Worm (Caenorhabditis elegans): ENCODE results near the gene F53A2.11.

DNA sequence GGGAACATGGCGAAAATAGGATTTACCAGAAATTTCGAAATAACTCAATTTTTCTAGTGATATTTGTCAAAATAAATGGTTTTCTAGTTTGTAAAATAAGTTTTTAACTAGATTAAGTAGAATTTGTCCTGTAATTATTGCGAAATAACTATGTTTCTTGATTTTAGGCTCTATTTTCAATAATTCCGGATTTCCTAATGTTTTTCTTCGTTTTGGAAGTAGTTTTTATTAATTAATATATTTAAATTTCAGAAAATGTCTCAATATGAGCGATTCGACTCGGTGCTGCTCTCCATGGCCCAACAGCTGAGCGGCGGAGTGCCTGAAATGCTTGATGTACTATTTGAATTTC lies 18.8 kb upstream of the F53A2.11 start, which contains the start of gene nud-1:
- TF ChIP-seq ama-1 (optimal IDR thresholded peaks at IDR 0.05) = no peak
- TF ChIP-seq unc-62 (GFP tag; optimal IDR thresholded peaks at IDR 0.05) = no peak
- no peak for TF ChIP-seq fos-1 (tag; optimal IDR thresholded peaks at IDR 0.05)
- no peak for TF ChIP-seq dmd-4 (tag; optimal IDR thresholded peaks at IDR 0.05)
- no peak for TF ChIP-seq ceh-82 (tag; optimal IDR thresholded peaks at IDR 0.05)
- TF ChIP-seq nhr-23 (tag; optimal IDR thresholded peaks at IDR 0.05) = no peak
- no peak for TF ChIP-seq ztf-11 (tag; optimal IDR thresholded peaks at IDR 0.05)
- TF ChIP-seq skn-1 (tag; optimal IDR thresholded peaks at IDR 0.05) = no peak
